Fruit fly (Drosophila melanogaster) whole organism, embryonic: ENCODE results near the gene CG44006.

Experiments
- Bdp1 ChIP-seq: fragments of 200-800 bp; sonication (Bioruptor generic); optimal IDR thresholded peaks from 3 replicates; lab custom pipeline; 2016; ENCODE audit warnings: missing biosample characterization, missing genetic modification characterization
- BtbVII ChIP-seq: fragments of 200-800 bp; sonication (Bioruptor generic); optimal IDR thresholded peaks from 3 replicates; lab custom pipeline; 2017; ENCODE audit warnings: missing biosample characterization, mild to moderate bottlenecking, missing genetic modification characterization
- CG10366 ChIP-seq: fragments of 200-800 bp; sonication (Bioruptor generic); IDR thresholded peaks from 2 replicates; pipeline ENCODE4 v1.3.6; 2022; ENCODE audit warnings: missing biosample characterization, missing genetic modification characterization
- CG12155 ChIP-seq: fragments of 200-800 bp; sonication (Bioruptor generic); optimal IDR thresholded peaks from 3 replicates; lab custom pipeline; 2016; ENCODE audit warnings: missing biosample characterization, missing genetic modification characterization
- CG12219 ChIP-seq: fragments of 200-800 bp; sonication (Bioruptor generic); optimal IDR thresholded peaks from 3 replicates; lab custom pipeline; 2018; ENCODE audit warnings: missing biosample characterization, mild to moderate bottlenecking, missing genetic modification characterization
- CG1233 ChIP-seq: fragments of 200-800 bp; sonication (Bioruptor generic); optimal IDR thresholded peaks from 4 replicates; lab custom pipeline; 2018; ENCODE audit warnings: missing biosample characterization, mild to moderate bottlenecking, missing genetic modification characterization
- CG14965 ChIP-seq: fragments of 200-800 bp; sonication (Bioruptor generic); optimal IDR thresholded peaks from 2 replicates; lab custom pipeline; 2016; ENCODE audit warnings: missing biosample characterization, missing genetic modification characterization, borderline replicate concordance
- CG15601 ChIP-seq: fragments of 200-800 bp; sonication (Bioruptor generic); optimal IDR thresholded peaks from 3 replicates; lab custom pipeline; 2019; ENCODE audit warnings: missing biosample characterization, mild to moderate bottlenecking, missing genetic modification characterization, moderate library complexity
- CG16815 ChIP-seq: fragments of 200-800 bp; sonication (Bioruptor generic); optimal IDR thresholded peaks from 3 replicates; lab custom pipeline; 2017; ENCODE audit warnings: missing biosample characterization, mild to moderate bottlenecking, missing genetic modification characterization
- CG17328 ChIP-seq: fragments of 200-800 bp; sonication (Bioruptor generic); IDR thresholded peaks from 2 replicates; pipeline ENCODE4 v1.3.6; 2022; ENCODE audit warnings: missing biosample characterization, missing genetic modification characterization
- CG17385 ChIP-seq: fragments of 200-800 bp; sonication (Bioruptor generic); optimal IDR thresholded peaks from 3 replicates; lab custom pipeline; 2018; ENCODE audit warnings: missing biosample characterization, mild to moderate bottlenecking, missing genetic modification characterization
- CG18764 ChIP-seq: fragments of 200-800 bp; sonication (Bioruptor generic); optimal IDR thresholded peaks from 3 replicates; lab custom pipeline; 2016; ENCODE audit warnings: missing biosample characterization, missing genetic modification characterization
- CG2120 ChIP-seq: fragments of 200-800 bp; sonication (Bioruptor generic); optimal IDR thresholded peaks from 3 replicates; lab custom pipeline; 2016; ENCODE audit warnings: missing biosample characterization, missing genetic modification characterization
- CG2129 ChIP-seq: fragments of 200-800 bp; sonication (Bioruptor generic); IDR thresholded peaks from 2 replicates; pipeline ENCODE4 v1.3.6; 2022; ENCODE audit warnings: missing biosample characterization, missing genetic modification characterization; ENCODE audit not compliant: partially characterized antibody
- CG30403 ChIP-seq: fragments of 200-800 bp; sonication (Bioruptor generic); optimal IDR thresholded peaks from 3 replicates; lab custom pipeline; 2016; ENCODE audit warnings: missing biosample characterization, missing genetic modification characterization
- CG31441 ChIP-seq: fragments of 200-800 bp; sonication (Bioruptor generic); IDR thresholded peaks from 2 replicates; pipeline ENCODE4 v1.3.6; 2022; ENCODE audit warnings: missing biosample characterization, missing genetic modification characterization
- CG3407 ChIP-seq: fragments of 200-800 bp; sonication (Bioruptor generic); optimal IDR thresholded peaks from 2 replicates; lab custom pipeline; 2018; ENCODE audit warnings: missing biosample characterization, mild to moderate bottlenecking, missing genetic modification characterization
- CG5245 ChIP-seq: fragments of 200-800 bp; sonication (Bioruptor generic); optimal IDR thresholded peaks from 3 replicates; lab custom pipeline; 2016; ENCODE audit warnings: missing biosample characterization, missing genetic modification characterization
- CG6654 ChIP-seq: fragments of 200-800 bp; sonication (Bioruptor generic); optimal IDR thresholded peaks from 2 replicates; lab custom pipeline; 2017; ENCODE audit warnings: missing biosample characterization, mild to moderate bottlenecking, missing genetic modification characterization
- CG9817 ChIP-seq: fragments of 200-800 bp; sonication (Bioruptor generic); optimal IDR thresholded peaks from 2 replicates; lab custom pipeline; 2018; ENCODE audit warnings: missing biosample characterization, mild to moderate bottlenecking, missing genetic modification characterization, moderate library complexity
- CkIIα-i1 ChIP-seq: fragments of 200-800 bp; sonication (Bioruptor generic); IDR thresholded peaks from 2 replicates; pipeline ENCODE4 v1.3.6; 2022; ENCODE audit warnings: missing biosample characterization, missing genetic modification characterization
- ERR ChIP-seq: fragments of 200-800 bp; sonication (Bioruptor generic); optimal IDR thresholded peaks from 2 replicates; lab custom pipeline; 2016; ENCODE audit warnings: missing biosample characterization, missing genetic modification characterization
- Fer2 ChIP-seq: fragments of 200-800 bp; sonication (Bioruptor generic); optimal IDR thresholded peaks from 2 replicates; lab custom pipeline; 2018; ENCODE audit warnings: missing biosample characterization, mild to moderate bottlenecking, missing genetic modification characterization, moderate library complexity
- HLH54F ChIP-seq: fragments of 200-800 bp; sonication (Bioruptor generic); optimal IDR thresholded peaks from 3 replicates; lab custom pipeline; 2016; ENCODE audit warnings: missing biosample characterization, missing genetic modification characterization
- Hey ChIP-seq: fragments of 200-800 bp; sonication (Bioruptor generic); optimal IDR thresholded peaks from 3 replicates; lab custom pipeline; 2018; ENCODE audit warnings: missing biosample characterization, mild to moderate bottlenecking, missing genetic modification characterization
- Hr51 ChIP-seq, 2 experiments: fragments of 200-800 bp; sonication (Bioruptor generic); optimal IDR thresholded peaks; 2 replicates in 1 of 2; 3 replicates in 1 of 2; lab custom pipeline; 2016 to 2018; ENCODE audit warnings: missing biosample characterization in 2 of 2, missing genetic modification characterization in 2 of 2, mild to moderate bottlenecking in 1 of 2, moderate library complexity in 1 of 2
- Jarid2 ChIP-seq: fragments of 200-800 bp; sonication (Bioruptor generic); optimal IDR thresholded peaks from 3 replicates; lab custom pipeline; 2017; ENCODE audit warnings: mild to moderate bottlenecking, missing biosample characterization, missing genetic modification reagents, missing genetic modification characterization
- NC2β ChIP-seq: fragments of 200-800 bp; sonication (Bioruptor generic); optimal IDR thresholded peaks from 2 replicates; lab custom pipeline; 2016; ENCODE audit warnings: missing biosample characterization, missing genetic modification characterization
- Scr ChIP-seq: fragments of 200-800 bp; sonication (Bioruptor generic); IDR thresholded peaks from 2 replicates; pipeline ENCODE4 v1.3.6; 2022; ENCODE audit warnings: missing biosample characterization, missing genetic modification characterization; ENCODE audit not compliant: partially characterized antibody
- Xrp1 ChIP-seq: fragments of 200-800 bp; sonication (Bioruptor generic); IDR thresholded peaks from 2 replicates; pipeline ENCODE4 v1.3.6; 2022; ENCODE audit warnings: missing biosample characterization, missing genetic modification characterization
- amos ChIP-seq: fragments of 200-800 bp; sonication (Bioruptor generic); IDR thresholded peaks from 2 replicates; pipeline ENCODE4 v1.3.6; 2022; ENCODE audit warnings: missing biosample characterization, missing genetic modification characterization; ENCODE audit not compliant: partially characterized antibody
- chif ChIP-seq, 2 experiments: fragments of 200-800 bp; sonication (Bioruptor generic); optimal IDR thresholded peaks; 3 replicates each; lab custom pipeline; 2016; ENCODE audit warnings: missing biosample characterization in 2 of 2, missing genetic modification characterization in 2 of 2
- emc ChIP-seq: fragments of 200-800 bp; sonication (Bioruptor generic); optimal IDR thresholded peaks from 2 replicates; lab custom pipeline; 2016; ENCODE audit warnings: missing biosample characterization, missing genetic modification characterization
- ems ChIP-seq: fragments of 200-800 bp; sonication (Bioruptor generic); optimal IDR thresholded peaks from 3 replicates; lab custom pipeline; 2016; ENCODE audit warnings: missing biosample characterization, missing genetic modification characterization
- eve ChIP-seq, 2 experiments: fragments of >200 bp; optimal IDR thresholded peaks; 2 replicates each; lab custom pipeline; 2017; ENCODE audit warnings: missing biosample characterization in 2 of 2, missing genetic modification characterization in 2 of 2
- ftz-f1 ChIP-seq: fragments of 200-800 bp; sonication (Bioruptor generic); optimal IDR thresholded peaks from 2 replicates; lab custom pipeline; 2016; ENCODE audit warnings: missing biosample characterization, missing genetic modification characterization
- grau ChIP-seq: fragments of 200-800 bp; optimal IDR thresholded peaks from 3 replicates; lab custom pipeline; 2019; ENCODE audit warnings: missing biosample characterization, mild to moderate bottlenecking, missing genetic modification characterization, moderate library complexity
- inv ChIP-seq: fragments of 200-800 bp; sonication (Bioruptor generic); IDR thresholded peaks from 2 replicates; pipeline ENCODE4 v1.3.6; 2022; ENCODE audit warnings: missing biosample characterization, missing genetic modification characterization; ENCODE audit not compliant: partially characterized antibody
- lola ChIP-seq, 3 experiments: fragments of >200 bp in 2 of 3; fragments of 200-800 bp in 1 of 3; sonication (Bioruptor generic) in 1 of 3; optimal IDR thresholded peaks; 2 replicates each; lab custom pipeline; 2017 to 2019; ENCODE audit warnings: missing biosample characterization in 3 of 3, missing genetic modification characterization in 3 of 3, mild to moderate bottlenecking in 1 of 3, moderate library complexity in 1 of 3
- otp ChIP-seq: fragments of 200-800 bp; sonication (Bioruptor generic); IDR thresholded peaks from 3 replicates; pipeline ENCODE4, ENCODE4 v1.3.6; 2022; ENCODE audit warnings: missing biosample characterization, missing genetic modification characterization
- pho ChIP-seq: fragments of 200-800 bp; sonication (Bioruptor generic); optimal IDR thresholded peaks from 2 replicates; lab custom pipeline; 2016; ENCODE audit warnings: missing biosample characterization, missing genetic modification characterization
- pita ChIP-seq: fragments of 200-800 bp; sonication (Bioruptor generic); optimal IDR thresholded peaks from 2 replicates; lab custom pipeline; 2017; ENCODE audit warnings: missing biosample characterization, mild to moderate bottlenecking, missing genetic modification characterization
- sc ChIP-seq, 3 experiments: fragments of >200 bp in 2 of 3; fragments of 200-800 bp in 1 of 3; sonication (Bioruptor generic) in 1 of 3; optimal IDR thresholded peaks; 2 replicates in 2 of 3; 3 replicates in 1 of 3; lab custom pipeline; 2017; ENCODE audit warnings: mild to moderate bottlenecking in 1 of 3, missing biosample characterization in 1 of 3, missing genetic modification characterization in 1 of 3, missing genetic modification reagents in 1 of 3
- slbo ChIP-seq: fragments of 200-800 bp; sonication (Bioruptor generic); IDR thresholded peaks from 2 replicates; pipeline ENCODE4 v1.3.6; 2022; ENCODE audit warnings: missing biosample characterization, missing genetic modification characterization
- sr ChIP-seq: fragments of 200-800 bp; sonication (Bioruptor generic); IDR thresholded peaks from 3 replicates; pipeline ENCODE4 v1.3.6; 2022; ENCODE audit warnings: missing biosample characterization, missing genetic modification characterization
- tio ChIP-seq: fragments of 200-800 bp; sonication (Bioruptor generic); optimal IDR thresholded peaks from 2 replicates; lab custom pipeline; 2017; ENCODE audit warnings: missing biosample characterization, missing genetic modification characterization, inconsistent platforms
- tup ChIP-seq: fragments of 200-800 bp; sonication (Bioruptor generic); optimal IDR thresholded peaks from 2 replicates; lab custom pipeline; 2016; ENCODE audit warnings: missing biosample characterization, mild to moderate bottlenecking, missing genetic modification characterization, moderate library complexity
- vvl ChIP-seq: fragments of 200-800 bp; sonication (Bioruptor generic); IDR thresholded peaks from 2 replicates; pipeline ENCODE4 v1.3.6; 2022; ENCODE audit warnings: missing biosample characterization, missing genetic modification characterization
- zf30C ChIP-seq: fragments of 200-800 bp; sonication (Bioruptor generic); optimal IDR thresholded peaks from 3 replicates; lab custom pipeline; 2018; ENCODE audit warnings: missing biosample characterization, mild to moderate bottlenecking, missing genetic modification characterization

Gene CG44006

dm6 chr3L:18077649-18078417 lies 7.9 kb upstream of the CG44006 start (continued):
- TF ChIP-seq lola (GFP tag; optimal IDR thresholded peaks at IDR 0.05; lab: Kevin White, UChicago) (peak in 1 of 3 experiments; percentile 49), ftz-f1 (GFP tag; lab: Kevin White, UChicago) (no peak), Bdp1 (GFP tag; lab: Kevin White, UChicago) (no peak), Xrp1 (GFP tag; lab: Robert Waterston, UW) (no peak), CG3407 (GFP tag; lab: Kevin White, UChicago) (peak; percentile 30), CG1233 (GFP tag; lab: Kevin White, UChicago) (no peak), Hey (tag; lab: Kevin White, UChicago) (no peak), inv (no peak), ERR (GFP tag; lab: Kevin White, UChicago) (no peak), NC2β (GFP tag; lab: Kevin White, UChicago) (no peak), CG5245 (peak; percentile 4), sr (GFP tag; lab: Robert Waterston, UW) (no peak), CG9817 (tag; lab: Kevin White, UChicago) (no peak), Jarid2 (GFP tag; lab: Kevin White, UChicago) (no peak), ems (GFP tag; lab: Kevin White, UChicago) (no peak), otp (no peak), Scr (GFP tag; lab: Robert Waterston, UW) (no peak), BtbVII (GFP tag; lab: Kevin White, UChicago) (peak; percentile 6), pho (GFP tag; lab: Kevin White, UChicago) (no peak), CG30403 (GFP tag; lab: Kevin White, UChicago) (peak; percentile 11), sc (optimal IDR thresholded peaks at IDR 0.05; lab: Kevin White, UChicago) (no peak), sc (GFP tag; optimal IDR thresholded peaks at IDR 0.05; lab: Kevin White, UChicago) (no peak), CG16815 (GFP tag; lab: Kevin White, UChicago) (no peak), CG6654 (GFP tag; lab: Kevin White, UChicago) (no peak), slbo (no peak), grau (no peak), emc (GFP tag; lab: Kevin White, UChicago) (no peak), CG12219 (no peak), Fer2 (tag; lab: Kevin White, UChicago) (no peak), HLH54F (GFP tag; lab: Kevin White, UChicago) (no peak), amos (GFP tag; lab: Robert Waterston, UW) (no peak), zf30C (GFP tag; lab: Kevin White, UChicago) (no peak), CG31441 (GFP tag; lab: Robert Waterston, UW) (peak; percentile 60), pita (GFP tag; lab: Kevin White, UChicago) (no peak), CkIIα-i1 (no peak), tup (GFP tag; lab: Kevin White, UChicago) (no peak), CG17328 (no peak), Hr51 (GFP tag; optimal IDR thresholded peaks at IDR 0.05; lab: Kevin White, UChicago) (no peak), vvl (GFP tag; lab: Robert Waterston, UW) (no peak), CG18764 (no peak), CG12155 (GFP tag; lab: Kevin White, UChicago) (no peak), chif (GFP tag; optimal IDR thresholded peaks at IDR 0.05; lab: Kevin White, UChicago) (no peak), CG2120 (GFP tag; lab: Kevin White, UChicago) (no peak), CG17385 (peak; percentile 42), tio (GFP tag; lab: Kevin White, UChicago) (no peak), eve (GFP tag; optimal IDR thresholded peaks at IDR 0.05; lab: Kevin White, UChicago) (no peak), CG14965 (GFP tag; lab: Kevin White, UChicago) (no peak), CG15601 (tag; lab: Kevin White, UChicago) (peak; percentile 10), CG2129 (GFP tag; lab: Robert Waterston, UW) (no peak), CG10366 (GFP tag; lab: Robert Waterston, UW) (no peak)
